Worm (Caenorhabditis elegans) whole organism, mixed stage, embryonic: Measurements from ENCODE around the gene asp-3.

Experiments used
- ceh-83 ChIP-seq: fragments of 200-800 bp; sonication (Bioruptor generic); optimal IDR thresholded peaks from 2 replicates; lab custom pipeline; 2018; ENCODE audit warnings: mild to moderate bottlenecking, missing genetic modification characterization, missing compliant biosample characterization
- elt-1 ChIP-seq: sonication (generic microtip); optimal IDR thresholded peaks from 2 replicates; lab custom pipeline; 2017; ENCODE audit warnings: missing genetic modification characterization, mild to moderate bottlenecking, missing compliant biosample characterization, antibody characterized with exemption, moderate library complexity, borderline replicate concordance; ENCODE audit not compliant: insufficient read depth
- elt-3 ChIP-seq: fragments of 150-350 bp; optimal IDR thresholded peaks from 2 replicates; lab custom pipeline; 2014; ENCODE audit warnings: missing biosample characterization, missing genetic modification characterization
- hlh-1 ChIP-seq: fragments of 150-350 bp; optimal IDR thresholded peaks from 2 replicates; lab custom pipeline; 2014; ENCODE audit warnings: missing biosample characterization, missing genetic modification reagents, missing genetic modification characterization
- lin-13 ChIP-seq: fragments of 150-350 bp; optimal IDR thresholded peaks from 2 replicates; lab custom pipeline; 2014; ENCODE audit warnings: missing biosample characterization, missing genetic modification characterization
- lsy-2 ChIP-seq: fragments of 150-350 bp; optimal IDR thresholded peaks from 2 replicates; lab custom pipeline; 2014; ENCODE audit warnings: missing biosample characterization, missing genetic modification characterization
- mep-1 ChIP-seq: fragments of 150-350 bp; optimal IDR thresholded peaks from 2 replicates; lab custom pipeline; 2017; ENCODE audit warnings: missing biosample characterization, missing genetic modification reagents, missing genetic modification characterization, inconsistent platforms
- nhr-12 ChIP-seq: fragments of 150-350 bp; optimal IDR thresholded peaks from 2 replicates; lab custom pipeline; 2014; ENCODE audit warnings: missing biosample characterization, missing genetic modification characterization
- pha-4 ChIP-seq: fragments of 150-350 bp; optimal IDR thresholded peaks from 2 replicates; lab custom pipeline; 2018; ENCODE audit warnings: missing biosample characterization, missing genetic modification reagents, missing genetic modification characterization
- snpc-4 ChIP-seq: fragments of 150-350 bp; optimal IDR thresholded peaks from 2 replicates; lab custom pipeline; 2014; ENCODE audit warnings: missing biosample characterization, missing genetic modification characterization
- unc-39 ChIP-seq: fragments of 150-350 bp; optimal IDR thresholded peaks from 2 replicates; lab custom pipeline; 2014; ENCODE audit warnings: missing biosample characterization, missing genetic modification characterization
- unc-62 ChIP-seq: fragments of 150-350 bp; optimal IDR thresholded peaks from 2 replicates; lab custom pipeline; 2014; ENCODE audit warnings: missing biosample characterization, missing genetic modification reagents, missing genetic modification characterization

DNA sequence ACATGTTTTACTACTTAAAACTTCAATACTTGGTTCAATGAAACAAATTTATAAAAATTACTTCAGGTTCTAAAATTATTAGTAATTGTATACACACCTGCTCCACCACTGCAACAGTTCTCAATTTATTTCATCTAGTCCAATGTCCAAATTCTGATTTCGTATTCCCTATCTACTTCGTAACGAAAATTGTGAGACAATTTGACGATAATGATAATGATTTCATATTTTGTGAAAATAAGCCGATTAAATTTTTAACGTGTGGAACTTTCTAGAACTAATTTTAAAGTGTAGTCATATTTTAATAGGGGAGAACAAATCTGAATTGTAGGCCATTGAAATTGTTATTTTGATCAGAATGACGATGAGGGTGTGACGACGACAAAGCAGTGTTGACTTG, 407 bp upstream of the asp-3 start:
- TF ChIP-seq lsy-2 (tag; lab: Kevin White, UChicago) (no peak), ceh-83 (no peak), elt-3 (tag; lab: Kevin White, UChicago) (no peak), elt-1 (tag; lab: Kevin White, UChicago) (no peak), unc-39 (no peak), lin-13 (tag; lab: Kevin White, UChicago) (no peak), nhr-12 (no peak), hlh-1 (tag; lab: Kevin White, UChicago) (no peak), unc-62 (no peak), mep-1 (no peak), snpc-4 (tag; lab: Kevin White, UChicago) (no peak), pha-4 (tag; lab: Kevin White, UChicago) (no peak)
